Fruit fly (Drosophila melanogaster) whole organism, embryonic: ENCODE measurements around the gene CG14194.
A peak's percentile ranks its signal among the peaks of the same experiment; 100 is the strongest.

Experiments
- Ada2b ChIP-seq: fragments of 200-800 bp; sonication (Bioruptor generic); IDR thresholded peaks from 2 replicates; pipeline ENCODE4 v1.3.6; 2022; ENCODE audit warnings: missing biosample characterization, missing genetic modification characterization
- Adf1 ChIP-seq: fragments of 200-800 bp; sonication (Bioruptor generic); IDR thresholded peaks from 2 replicates; pipeline ENCODE4 v1.3.6; 2022; ENCODE audit warnings: missing biosample characterization, missing genetic modification characterization
- Atf-2 ChIP-seq: fragments of 200-800 bp; sonication (Bioruptor generic); optimal IDR thresholded peaks from 2 replicates; lab custom pipeline; 2016; ENCODE audit warnings: missing biosample characterization, missing genetic modification characterization
- C15 ChIP-seq: fragments of 200-800 bp; sonication (Bioruptor generic); IDR thresholded peaks from 3 replicates; pipeline ENCODE4 v1.3.6; 2022; ENCODE audit warnings: missing biosample characterization, missing genetic modification characterization
- CG10979 ChIP-seq: fragments of 200-800 bp; sonication (Bioruptor generic); optimal IDR thresholded peaks from 2 replicates; lab custom pipeline; 2018; ENCODE audit warnings: missing biosample characterization, mild to moderate bottlenecking, missing genetic modification characterization, moderate library complexity
- CG11085 ChIP-seq: fragments of 200-800 bp; sonication (Bioruptor generic); IDR thresholded peaks from 2 replicates; pipeline ENCODE4 v1.3.6; 2022; ENCODE audit warnings: missing biosample characterization, missing genetic modification characterization
- CG11504 ChIP-seq: fragments of 200-800 bp; sonication (Bioruptor generic); optimal IDR thresholded peaks from 3 replicates; lab custom pipeline; 2019; ENCODE audit warnings: missing biosample characterization, mild to moderate bottlenecking, missing genetic modification characterization, moderate library complexity
- CG11560 ChIP-seq: fragments of 200-800 bp; sonication (Bioruptor generic); IDR thresholded peaks from 3 replicates; pipeline ENCODE4 v1.3.6; 2022; ENCODE audit warnings: missing biosample characterization, missing genetic modification characterization
- CG12155 ChIP-seq: fragments of 200-800 bp; sonication (Bioruptor generic); optimal IDR thresholded peaks from 3 replicates; lab custom pipeline; 2016; ENCODE audit warnings: missing biosample characterization, missing genetic modification characterization
- CG1233 ChIP-seq: fragments of 200-800 bp; sonication (Bioruptor generic); optimal IDR thresholded peaks from 4 replicates; lab custom pipeline; 2018; ENCODE audit warnings: missing biosample characterization, mild to moderate bottlenecking, missing genetic modification characterization
- CG15011 ChIP-seq: fragments of 200-800 bp; sonication (Bioruptor generic); optimal IDR thresholded peaks from 3 replicates; lab custom pipeline; 2018; ENCODE audit warnings: missing biosample characterization, mild to moderate bottlenecking, missing genetic modification characterization
- CG15514 ChIP-seq: fragments of 200-800 bp; sonication (Bioruptor generic); optimal IDR thresholded peaks from 3 replicates; lab custom pipeline; 2017; ENCODE audit warnings: missing biosample characterization, missing genetic modification characterization, mild to moderate bottlenecking, moderate library complexity, missing genetic modification reagents
- CG16815 ChIP-seq: fragments of 200-800 bp; sonication (Bioruptor generic); optimal IDR thresholded peaks from 3 replicates; lab custom pipeline; 2017; ENCODE audit warnings: missing biosample characterization, mild to moderate bottlenecking, missing genetic modification characterization
- CG18476 ChIP-seq: fragments of 200-800 bp; sonication (Bioruptor generic); optimal IDR thresholded peaks from 2 replicates; lab custom pipeline; 2016; ENCODE audit warnings: missing biosample characterization, mild to moderate bottlenecking, missing genetic modification characterization
- CG18764 ChIP-seq: fragments of 200-800 bp; sonication (Bioruptor generic); optimal IDR thresholded peaks from 3 replicates; lab custom pipeline; 2016; ENCODE audit warnings: missing biosample characterization, missing genetic modification characterization
- CG3065 ChIP-seq: fragments of 200-800 bp; sonication (Bioruptor generic); optimal IDR thresholded peaks from 2 replicates; lab custom pipeline; 2016; ENCODE audit warnings: missing biosample characterization, missing genetic modification characterization
- CG31388 ChIP-seq: fragments of 200-800 bp; sonication (Bioruptor generic); optimal IDR thresholded peaks from 2 replicates; lab custom pipeline; 2016; ENCODE audit warnings: missing biosample characterization, missing genetic modification characterization
- CG3838 ChIP-seq: fragments of 200-800 bp; sonication (Bioruptor generic); optimal IDR thresholded peaks from 3 replicates; lab custom pipeline; 2016; ENCODE audit warnings: missing biosample characterization, missing genetic modification characterization
- CG4404 ChIP-seq: fragments of 200-800 bp; sonication (Bioruptor generic); IDR thresholded peaks from 2 replicates; pipeline ENCODE4 v1.3.6; 2022; ENCODE audit warnings: missing biosample characterization, missing genetic modification characterization
- CG6272 ChIP-seq: fragments of 200-800 bp; sonication (Bioruptor generic); IDR thresholded peaks from 2 replicates; pipeline ENCODE4 v1.3.6; 2022; ENCODE audit warnings: missing biosample characterization, missing genetic modification characterization
- CG8281 ChIP-seq: fragments of 200-800 bp; sonication (Bioruptor generic); optimal IDR thresholded peaks from 2 replicates; lab custom pipeline; 2018; ENCODE audit warnings: missing biosample characterization, mild to moderate bottlenecking, missing genetic modification characterization, moderate library complexity
- CG8944 ChIP-seq: fragments of 200-800 bp; sonication (Bioruptor generic); optimal IDR thresholded peaks from 3 replicates; lab custom pipeline; 2016; ENCODE audit warnings: missing biosample characterization, missing genetic modification characterization
- CG9727 ChIP-seq: fragments of 200-800 bp; sonication (Bioruptor generic); optimal IDR thresholded peaks from 3 replicates; lab custom pipeline; 2017; ENCODE audit warnings: missing biosample characterization, mild to moderate bottlenecking, missing genetic modification characterization
- Dref ChIP-seq: fragments of 200-800 bp; sonication (Bioruptor generic); IDR thresholded peaks from 2 replicates; pipeline ENCODE4 v1.3.6; 2022; ENCODE audit warnings: missing biosample characterization, missing genetic modification characterization
- Hey ChIP-seq: fragments of 200-800 bp; sonication (Bioruptor generic); optimal IDR thresholded peaks from 3 replicates; lab custom pipeline; 2018; ENCODE audit warnings: missing biosample characterization, mild to moderate bottlenecking, missing genetic modification characterization
- MTF-1 ChIP-seq: fragments of 200-800 bp; sonication (Bioruptor generic); optimal IDR thresholded peaks from 2 replicates; lab custom pipeline; 2018; ENCODE audit warnings: missing biosample characterization, mild to moderate bottlenecking, missing genetic modification characterization, borderline replicate concordance
- Max ChIP-seq: fragments of 200-800 bp; sonication (Bioruptor generic); optimal IDR thresholded peaks from 2 replicates; lab custom pipeline; 2016; ENCODE audit warnings: missing biosample characterization, mild to moderate bottlenecking, missing genetic modification characterization
- Med ChIP-seq: fragments of 200-800 bp; sonication (Bioruptor generic); peaks from one replicate; lab custom pipeline; 2016; ENCODE audit warnings: missing biosample characterization, missing genetic modification characterization, mild to moderate bottlenecking, inconsistent platforms, moderate library complexity
- PHDP ChIP-seq: fragments of 200-800 bp; sonication (Bioruptor generic); optimal IDR thresholded peaks from 3 replicates; lab custom pipeline; 2018; ENCODE audit warnings: missing biosample characterization, mild to moderate bottlenecking, missing genetic modification characterization, moderate library complexity
- Ravus ChIP-seq: fragments of 200-800 bp; sonication (Bioruptor generic); IDR thresholded peaks from 2 replicates; pipeline ENCODE4 v1.3.6; 2022; ENCODE audit warnings: missing biosample characterization, missing genetic modification characterization
- Sry-β ChIP-seq: fragments of 200-800 bp; sonication (Bioruptor generic); optimal IDR thresholded peaks from 2 replicates; lab custom pipeline; 2018; ENCODE audit warnings: missing biosample characterization, mild to moderate bottlenecking, missing genetic modification characterization, moderate library complexity
- Sry-δ ChIP-seq: fragments of 200-800 bp; sonication (Bioruptor generic); optimal IDR thresholded peaks from 2 replicates; lab custom pipeline; 2016; ENCODE audit warnings: missing biosample characterization, missing genetic modification characterization
- Ssrp ChIP-seq: fragments of 200-800 bp; sonication (Bioruptor generic); optimal IDR thresholded peaks from 2 replicates; lab custom pipeline; 2018; ENCODE audit warnings: missing biosample characterization, mild to moderate bottlenecking, missing genetic modification characterization, moderate library complexity
- Usf ChIP-seq: fragments of 200-800 bp; sonication (Bioruptor generic); optimal IDR thresholded peaks from 2 replicates; lab custom pipeline; 2017; ENCODE audit warnings: missing genotype, missing biosample characterization, missing genetic modification characterization
- Vsx1 ChIP-seq: fragments of 200-800 bp; sonication (Bioruptor generic); optimal IDR thresholded peaks from 2 replicates; lab custom pipeline; 2017; ENCODE audit warnings: missing biosample characterization, mild to moderate bottlenecking, missing genetic modification characterization, missing genetic modification reagents
- ash1 ChIP-seq: fragments of 200-800 bp; sonication (Bioruptor generic); optimal IDR thresholded peaks from 2 replicates; lab custom pipeline; 2018; ENCODE audit warnings: missing biosample characterization, mild to moderate bottlenecking, missing genetic modification characterization
- bab2 ChIP-seq: fragments of 200-800 bp; sonication (Bioruptor generic); optimal IDR thresholded peaks from 2 replicates; lab custom pipeline; 2016; ENCODE audit warnings: missing biosample characterization, missing genetic modification characterization
- crc ChIP-seq: fragments of 200-800 bp; sonication (Bioruptor generic); optimal IDR thresholded peaks from 2 replicates; lab custom pipeline; 2016; ENCODE audit warnings: missing biosample characterization, missing genetic modification characterization
- dati ChIP-seq: fragments of 200-800 bp; sonication (Bioruptor generic); IDR thresholded peaks from 2 replicates; pipeline ENCODE4 v1.3.6; 2022; ENCODE audit warnings: missing biosample characterization, missing genetic modification characterization
- gsb-n ChIP-seq: fragments of 200-800 bp; sonication (Bioruptor generic); optimal IDR thresholded peaks from 3 replicates; lab custom pipeline; 2018; ENCODE audit warnings: missing biosample characterization, mild to moderate bottlenecking, missing genetic modification characterization
- h ChIP-seq: fragments of >200 bp; optimal IDR thresholded peaks from 2 replicates; lab custom pipeline; 2017
- mld ChIP-seq: fragments of 200-800 bp; sonication (Bioruptor generic); IDR thresholded peaks from 3 replicates; pipeline ENCODE4 v1.3.6; 2022; ENCODE audit warnings: missing biosample characterization, missing genetic modification characterization; ENCODE audit not compliant: partially characterized antibody
- oc ChIP-seq: fragments of 200-800 bp; sonication (Bioruptor generic); optimal IDR thresholded peaks from 2 replicates; lab custom pipeline; 2018; ENCODE audit warnings: missing biosample characterization, mild to moderate bottlenecking, missing genetic modification characterization, moderate library complexity
- pnt ChIP-seq: fragments of 200-800 bp; sonication (Bioruptor generic); optimal IDR thresholded peaks from 3 replicates; lab custom pipeline; 2016; ENCODE audit warnings: missing biosample characterization, missing genetic modification characterization
- sens-2 ChIP-seq: fragments of 200-800 bp; sonication (Bioruptor generic); IDR thresholded peaks from 2 replicates; pipeline ENCODE4 v1.3.6; 2022; ENCODE audit warnings: missing biosample characterization, missing genetic modification characterization
- seq ChIP-seq: fragments of 200-800 bp; sonication (Bioruptor generic); IDR thresholded peaks from 2 replicates; pipeline ENCODE4 v1.3.6; 2022; ENCODE audit warnings: missing biosample characterization, missing genetic modification characterization
- sima ChIP-seq: fragments of 200-800 bp; sonication (Bioruptor generic); optimal IDR thresholded peaks from 2 replicates; lab custom pipeline; 2016; ENCODE audit warnings: missing biosample characterization, missing genetic modification characterization
- slou ChIP-seq: fragments of 200-800 bp; sonication (Bioruptor generic); optimal IDR thresholded peaks from 3 replicates; lab custom pipeline; 2016; ENCODE audit warnings: missing biosample characterization, missing genetic modification characterization
- stc ChIP-seq: fragments of 200-800 bp; sonication (Bioruptor generic); IDR thresholded peaks from 2 replicates; pipeline ENCODE4 v1.3.6; 2022; ENCODE audit warnings: missing biosample characterization, missing genetic modification characterization
- tap ChIP-seq: fragments of 200-800 bp; optimal IDR thresholded peaks from 3 replicates; lab custom pipeline; 2019; ENCODE audit warnings: missing biosample characterization, mild to moderate bottlenecking, missing genetic modification characterization, moderate library complexity
- tin ChIP-seq: fragments of 200-800 bp; sonication (Bioruptor generic); optimal IDR thresholded peaks from 3 replicates; lab custom pipeline; 2016; ENCODE audit warnings: missing biosample characterization, missing genetic modification characterization

CG14194 gene

DNA sequence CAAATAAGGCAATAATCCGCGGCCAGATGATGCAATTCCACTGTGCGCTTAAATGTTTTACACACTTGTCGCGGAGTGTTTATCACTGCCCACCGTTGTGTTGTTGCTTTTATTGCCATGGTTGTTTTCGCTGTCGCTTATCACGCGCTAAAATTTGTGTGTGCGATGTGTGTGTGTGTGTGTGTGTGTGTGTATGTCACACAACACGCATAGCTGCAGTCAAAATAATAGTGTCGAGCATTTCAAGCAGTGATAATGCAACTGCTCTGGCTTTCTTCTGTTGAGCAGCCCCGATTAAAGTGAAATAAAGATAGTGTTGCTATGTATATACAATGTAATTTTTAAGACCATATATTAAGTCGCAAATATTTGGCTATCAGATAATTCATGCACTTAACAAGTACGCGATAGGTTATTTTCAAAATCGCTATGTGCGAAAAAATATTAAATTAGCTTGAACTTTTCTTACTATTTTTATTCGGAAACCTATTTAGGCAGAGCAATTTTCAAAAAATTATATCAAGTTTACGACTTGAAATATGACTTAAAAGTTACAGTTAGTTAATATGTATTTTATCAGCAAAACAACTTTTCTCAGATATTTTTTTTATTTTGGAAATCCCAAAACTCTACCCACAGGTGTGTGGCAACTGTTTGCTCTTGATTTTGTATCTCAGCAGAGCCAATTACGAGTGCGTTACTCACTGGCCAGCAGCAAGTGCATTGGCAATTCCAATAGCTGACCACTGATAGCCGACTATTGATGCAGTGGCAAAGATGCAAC is 27.0 kb upstream of the CG14194 start (continued):
- TF ChIP-seq seq (GFP tag; lab: Robert Waterston, UW): no peak
- no peak for TF ChIP-seq pnt (GFP tag; lab: Kevin White, UChicago)
- no peak for TF ChIP-seq CG4404
- no peak for TF ChIP-seq ash1
- peak; percentile 4 for TF ChIP-seq CG10979 (tag; lab: Kevin White, UChicago)
- TF ChIP-seq Usf (GFP tag; lab: Kevin White, UChicago): peak; percentile 8
- TF ChIP-seq CG8281 (tag; lab: Kevin White, UChicago): peak; percentile 3
- TF ChIP-seq CG11560 (tag; lab: Robert Waterston, UW): no peak
- TF ChIP-seq CG18476 (GFP tag; lab: Kevin White, UChicago): peak; percentile 34
- TF ChIP-seq sima (GFP tag; lab: Kevin White, UChicago): no peak
- TF ChIP-seq CG6272 (GFP tag; lab: Robert Waterston, UW): no peak
- no peak for TF ChIP-seq Vsx1 (GFP tag; lab: Kevin White, UChicago)
- TF ChIP-seq Dref (GFP tag; lab: Robert Waterston, UW): no peak
- TF ChIP-seq CG3065: no peak
- no peak for TF ChIP-seq Ravus
- peak; percentile 10 for TF ChIP-seq CG15514 (GFP tag; lab: Kevin White, UChicago)
- peak; percentile 0 for TF ChIP-seq CG16815 (GFP tag; lab: Kevin White, UChicago)
- no peak for TF ChIP-seq crc
- no peak for TF ChIP-seq sens-2 (GFP tag; lab: Robert Waterston, UW)
- no peak for TF ChIP-seq CG1233 (GFP tag; lab: Kevin White, UChicago)
- no peak for TF ChIP-seq Atf-2 (GFP tag; lab: Kevin White, UChicago)
- no peak for TF ChIP-seq tin (GFP tag; lab: Kevin White, UChicago)
- no peak for TF ChIP-seq stc (GFP tag; lab: Robert Waterston, UW)
- TF ChIP-seq CG18764 (GFP tag; lab: Kevin White, UChicago): no peak
- TF ChIP-seq dati (GFP tag; lab: Robert Waterston, UW): no peak
- TF ChIP-seq CG11085: no peak
- no peak for TF ChIP-seq slou (GFP tag; lab: Kevin White, UChicago)
- TF ChIP-seq bab2 (GFP tag; lab: Kevin White, UChicago): no peak
- TF ChIP-seq CG31388 (GFP tag; lab: Kevin White, UChicago): no peak
- no peak for TF ChIP-seq CG12155 (GFP tag; lab: Kevin White, UChicago)
- no peak for TF ChIP-seq oc (tag; lab: Kevin White, UChicago)
- no peak for TF ChIP-seq Ada2b (GFP tag; lab: Robert Waterston, UW)
- peak; percentile 41 for TF ChIP-seq Med (GFP tag; lab: Kevin White, UChicago)
- no peak for TF ChIP-seq mld
- no peak for TF ChIP-seq Max
- no peak for TF ChIP-seq CG15011 (GFP tag; lab: Kevin White, UChicago)
- TF ChIP-seq h (lab: Kevin White, UChicago): no peak
- no peak for TF ChIP-seq gsb-n (tag; lab: Kevin White, UChicago)
- TF ChIP-seq Ssrp: peak; percentile 10
- TF ChIP-seq MTF-1 (GFP tag; lab: Kevin White, UChicago): no peak
- no peak for TF ChIP-seq CG3838
- no peak for TF ChIP-seq Sry-β
- TF ChIP-seq C15: no peak
- TF ChIP-seq Adf1 (GFP tag; lab: Robert Waterston, UW): peak; percentile 44
- no peak for TF ChIP-seq Sry-δ (GFP tag; lab: Kevin White, UChicago)
- TF ChIP-seq PHDP (tag; lab: Kevin White, UChicago): no peak
- no peak for TF ChIP-seq Hey (tag; lab: Kevin White, UChicago)
- TF ChIP-seq CG8944 (GFP tag; lab: Kevin White, UChicago): no peak
- TF ChIP-seq CG9727: peak; percentile 53
- peak; percentile 74 for TF ChIP-seq CG11504 (tag; lab: Kevin White, UChicago)
- TF ChIP-seq tap (tag; lab: Kevin White, UChicago): no peak
